Fruit fly (Drosophila melanogaster) whole organism, embryonic: ENCODE results near the gene HP1c.

Experiments
- Awh ChIP-seq: fragments of 200-800 bp; sonication (Bioruptor generic); IDR thresholded peaks from 2 replicates; pipeline ENCODE4, ENCODE4 v1.3.6; 2022; ENCODE audit warnings: missing biosample characterization, missing genetic modification characterization
- BEAF-32 ChIP-seq: fragments of 200-800 bp; sonication (Bioruptor generic); optimal IDR thresholded peaks from 3 replicates; lab custom pipeline; 2017; ENCODE audit warnings: missing biosample characterization, missing genetic modification characterization, mild to moderate bottlenecking, moderate library complexity, missing genetic modification reagents
- CG10431 ChIP-seq: fragments of 200-800 bp; sonication (Bioruptor generic); optimal IDR thresholded peaks from 3 replicates; lab custom pipeline; 2018; ENCODE audit warnings: missing biosample characterization, mild to moderate bottlenecking, missing genetic modification characterization
- CG10959 ChIP-seq: fragments of 200-800 bp; sonication (Bioruptor generic); IDR thresholded peaks from 2 replicates; pipeline ENCODE4 v1.3.6; 2022; ENCODE audit warnings: missing biosample characterization, missing genetic modification characterization
- CG11085 ChIP-seq: fragments of 200-800 bp; sonication (Bioruptor generic); IDR thresholded peaks from 2 replicates; pipeline ENCODE4 v1.3.6; 2022; ENCODE audit warnings: missing biosample characterization, missing genetic modification characterization
- CG11456 ChIP-seq: fragments of 200-800 bp; sonication (Bioruptor generic); IDR thresholded peaks from 3 replicates; pipeline ENCODE4 v1.3.6; 2022; ENCODE audit warnings: missing biosample characterization, missing genetic modification characterization
- CG12659 ChIP-seq: fragments of 200-800 bp; sonication (Bioruptor generic); optimal IDR thresholded peaks from 3 replicates; lab custom pipeline; 2017; ENCODE audit warnings: mild to moderate bottlenecking, missing biosample characterization, missing genetic modification reagents, missing genetic modification characterization
- CG14014 ChIP-seq: fragments of 200-800 bp; sonication (Bioruptor generic); IDR thresholded peaks from 2 replicates; pipeline ENCODE4 v1.3.6; 2022; ENCODE audit warnings: missing biosample characterization, missing genetic modification characterization
- CG14441 ChIP-seq: fragments of 200-800 bp; sonication (Bioruptor generic); IDR thresholded peaks from 2 replicates; pipeline ENCODE4 v1.3.6; 2022; ENCODE audit warnings: missing biosample characterization, missing genetic modification characterization
- CG14965 ChIP-seq: fragments of 200-800 bp; sonication (Bioruptor generic); optimal IDR thresholded peaks from 2 replicates; lab custom pipeline; 2016; ENCODE audit warnings: missing biosample characterization, missing genetic modification characterization, borderline replicate concordance
- CG17385 ChIP-seq: fragments of 200-800 bp; sonication (Bioruptor generic); optimal IDR thresholded peaks from 3 replicates; lab custom pipeline; 2018; ENCODE audit warnings: missing biosample characterization, mild to moderate bottlenecking, missing genetic modification characterization
- CG17568 ChIP-seq: fragments of 200-800 bp; sonication (Bioruptor generic); optimal IDR thresholded peaks from 2 replicates; lab custom pipeline; 2018; ENCODE audit warnings: missing biosample characterization, mild to moderate bottlenecking, missing genetic modification characterization, moderate library complexity
- CG17802 ChIP-seq: fragments of 200-800 bp; sonication (Bioruptor generic); optimal IDR thresholded peaks from 2 replicates; lab custom pipeline; 2018; ENCODE audit warnings: missing biosample characterization, mild to moderate bottlenecking, missing genetic modification characterization, moderate library complexity
- CG17829 ChIP-seq: fragments of 200-800 bp; optimal IDR thresholded peaks from 2 replicates; lab custom pipeline; 2019; ENCODE audit warnings: missing biosample characterization, mild to moderate bottlenecking, missing genetic modification characterization, moderate library complexity
- CG18011 ChIP-seq: fragments of 200-800 bp; sonication (Bioruptor generic); optimal IDR thresholded peaks from 2 replicates; lab custom pipeline; 2017; ENCODE audit warnings: missing biosample characterization, missing genetic modification characterization, mild to moderate bottlenecking, moderate library complexity, missing genotype
- CG32767 ChIP-seq: fragments of 200-800 bp; sonication (Bioruptor generic); IDR thresholded peaks from 2 replicates; pipeline ENCODE4 v1.3.6; 2022; ENCODE audit warnings: missing biosample characterization, missing genetic modification characterization
- CG34376 ChIP-seq: fragments of 200-800 bp; sonication (Bioruptor generic); optimal IDR thresholded peaks from 2 replicates; lab custom pipeline; 2018; ENCODE audit warnings: missing biosample characterization, mild to moderate bottlenecking, missing genetic modification characterization
- CG3838 ChIP-seq: fragments of 200-800 bp; sonication (Bioruptor generic); optimal IDR thresholded peaks from 3 replicates; lab custom pipeline; 2016; ENCODE audit warnings: missing biosample characterization, missing genetic modification characterization
- CG43689 ChIP-seq: fragments of 200-800 bp; sonication (Bioruptor generic); IDR thresholded peaks from 2 replicates; pipeline ENCODE4 v1.3.6; 2022; ENCODE audit warnings: missing biosample characterization, missing genetic modification characterization
- CG4820 ChIP-seq: fragments of 200-800 bp; sonication (Bioruptor generic); optimal IDR thresholded peaks from 3 replicates; lab custom pipeline; 2016; ENCODE audit warnings: missing biosample characterization, missing genetic modification characterization
- CG5953 ChIP-seq: fragments of 200-800 bp; sonication (Bioruptor generic); IDR thresholded peaks from 2 replicates; pipeline ENCODE4 v1.3.6; 2022; ENCODE audit warnings: missing biosample characterization, missing genetic modification characterization
- CG7556 ChIP-seq: fragments of 200-800 bp; sonication (Bioruptor generic); optimal IDR thresholded peaks from 2 replicates; lab custom pipeline; 2017; ENCODE audit warnings: missing biosample characterization, mild to moderate bottlenecking, missing genetic modification characterization
- CG8388 ChIP-seq: fragments of 200-800 bp; sonication (Bioruptor generic); optimal IDR thresholded peaks from 2 replicates; lab custom pipeline; 2019; ENCODE audit warnings: missing biosample characterization, mild to moderate bottlenecking, missing genetic modification characterization, moderate library complexity
- CG9727 ChIP-seq: fragments of 200-800 bp; sonication (Bioruptor generic); optimal IDR thresholded peaks from 3 replicates; lab custom pipeline; 2017; ENCODE audit warnings: missing biosample characterization, mild to moderate bottlenecking, missing genetic modification characterization
- CG9932 ChIP-seq: fragments of 200-800 bp; sonication (Bioruptor generic); IDR thresholded peaks from 2 replicates; pipeline ENCODE4 v1.3.6; 2022; ENCODE audit warnings: missing biosample characterization, missing genetic modification characterization
- Deaf1 ChIP-seq: fragments of 200-800 bp; optimal IDR thresholded peaks from 3 replicates; lab custom pipeline; 2019; ENCODE audit warnings: missing biosample characterization, mild to moderate bottlenecking, missing genetic modification characterization, moderate library complexity
- GATAe ChIP-seq: fragments of 200-800 bp; sonication (Bioruptor generic); conservative IDR thresholded peaks from 2 replicates; pipeline ENCODE4 v1.3.6; 2022; ENCODE audit warnings: missing biosample characterization, missing genetic modification characterization
- MESR4 ChIP-seq: fragments of 200-800 bp; sonication (Bioruptor generic); optimal IDR thresholded peaks from 2 replicates; lab custom pipeline; 2018; ENCODE audit warnings: missing biosample characterization, mild to moderate bottlenecking, missing genetic modification characterization, moderate library complexity
- Oli ChIP-seq: fragments of 200-800 bp; sonication (Bioruptor generic); optimal IDR thresholded peaks from 2 replicates; lab custom pipeline; 2018; ENCODE audit warnings: missing biosample characterization, mild to moderate bottlenecking, missing genetic modification characterization, moderate library complexity
- Opbp ChIP-seq: fragments of 200-800 bp; sonication (Bioruptor generic); IDR thresholded peaks from 3 replicates; pipeline ENCODE4 v1.3.6; 2022; ENCODE audit warnings: missing biosample characterization, missing genetic modification characterization; ENCODE audit not compliant: partially characterized antibody
- ac ChIP-seq: fragments of 200-800 bp; sonication (Bioruptor generic); optimal IDR thresholded peaks from 3 replicates; lab custom pipeline; 2017; ENCODE audit warnings: missing biosample characterization, mild to moderate bottlenecking, missing genetic modification characterization
- aop ChIP-seq: fragments of 200-800 bp; sonication (Bioruptor generic); IDR thresholded peaks from 2 replicates; pipeline ENCODE4 v1.3.6; 2022; ENCODE audit warnings: missing biosample characterization, missing genetic modification characterization
- ase ChIP-seq: fragments of 200-800 bp; sonication (Bioruptor generic); IDR thresholded peaks from 3 replicates; pipeline ENCODE4 v1.3.6; 2022; ENCODE audit warnings: missing biosample characterization, missing genetic modification characterization
- br ChIP-seq: fragments of >200 bp; optimal IDR thresholded peaks from 2 replicates; lab custom pipeline; 2017
- cg ChIP-seq: fragments of 200-800 bp; sonication (Bioruptor generic); optimal IDR thresholded peaks from 3 replicates; lab custom pipeline; 2019; ENCODE audit warnings: missing biosample characterization, mild to moderate bottlenecking, missing genetic modification characterization, moderate library complexity
- chinmo ChIP-seq: fragments of 200-800 bp; sonication (Bioruptor generic); IDR thresholded peaks from 4 replicates; pipeline ENCODE4 v1.3.6; 2022; ENCODE audit warnings: missing biosample characterization, missing genetic modification characterization; ENCODE audit not compliant: partially characterized antibody
- chn ChIP-seq: fragments of 200-800 bp; sonication (Bioruptor generic); optimal IDR thresholded peaks from 2 replicates; lab custom pipeline; 2016; ENCODE audit warnings: missing biosample characterization, missing genetic modification characterization
- emc ChIP-seq: fragments of 200-800 bp; sonication (Bioruptor generic); optimal IDR thresholded peaks from 2 replicates; lab custom pipeline; 2016; ENCODE audit warnings: missing biosample characterization, missing genetic modification characterization
- ems ChIP-seq: fragments of 200-800 bp; sonication (Bioruptor generic); optimal IDR thresholded peaks from 3 replicates; lab custom pipeline; 2016; ENCODE audit warnings: missing biosample characterization, missing genetic modification characterization
- gfzf ChIP-seq: fragments of 200-800 bp; sonication (Bioruptor generic); optimal IDR thresholded peaks from 2 replicates; lab custom pipeline; 2016; ENCODE audit warnings: missing biosample characterization, mild to moderate bottlenecking, missing genetic modification characterization, moderate library complexity
- gro ChIP-seq: fragments of 200-800 bp; sonication (Bioruptor generic); optimal IDR thresholded peaks from 2 replicates; lab custom pipeline; 2016; ENCODE audit warnings: missing biosample characterization, missing genetic modification characterization
- h ChIP-seq: fragments of >200 bp; optimal IDR thresholded peaks from 2 replicates; lab custom pipeline; 2017
- ind ChIP-seq: fragments of 200-800 bp; sonication (Bioruptor generic); optimal IDR thresholded peaks from 3 replicates; lab custom pipeline; 2016; ENCODE audit warnings: missing biosample characterization, missing genetic modification characterization
- jumu ChIP-seq: fragments of 200-800 bp; sonication (Bioruptor generic); optimal IDR thresholded peaks from 3 replicates; lab custom pipeline; 2016; ENCODE audit warnings: missing biosample characterization, missing genetic modification characterization
- kah ChIP-seq: fragments of 200-800 bp; sonication (Bioruptor generic); optimal IDR thresholded peaks from 2 replicates; lab custom pipeline; 2018; ENCODE audit warnings: missing biosample characterization, mild to moderate bottlenecking, missing genetic modification characterization
- klu ChIP-seq: fragments of 200-800 bp; sonication (Bioruptor generic); IDR thresholded peaks from 2 replicates; pipeline ENCODE4 v1.3.6; 2022; ENCODE audit warnings: missing biosample characterization, missing genetic modification characterization
- odd ChIP-seq: fragments of 200-800 bp; sonication (Bioruptor generic); optimal IDR thresholded peaks from 2 replicates; lab custom pipeline; 2017; ENCODE audit warnings: missing biosample characterization, mild to moderate bottlenecking, missing genetic modification characterization
- psq ChIP-seq: fragments of 200-800 bp; sonication (Bioruptor generic); optimal IDR thresholded peaks from 2 replicates; lab custom pipeline; 2017; ENCODE audit warnings: missing biosample characterization, missing genetic modification characterization
- pzg ChIP-seq: fragments of 200-800 bp; sonication (Bioruptor generic); optimal IDR thresholded peaks from 3 replicates; lab custom pipeline; 2018; ENCODE audit warnings: missing biosample characterization, mild to moderate bottlenecking, missing genetic modification characterization, moderate library complexity
- sd ChIP-seq: fragments of 200-800 bp; sonication (Bioruptor generic); optimal IDR thresholded peaks from 3 replicates; lab custom pipeline; 2018; ENCODE audit warnings: missing biosample characterization, mild to moderate bottlenecking, missing genetic modification characterization, moderate library complexity
- ssp ChIP-seq: fragments of 200-800 bp; sonication (Bioruptor generic); IDR thresholded peaks from 2 replicates; pipeline ENCODE4 v1.3.6; 2022; ENCODE audit warnings: missing biosample characterization, missing genetic modification characterization
- z ChIP-seq: fragments of 200-800 bp; sonication (Bioruptor generic); IDR thresholded peaks from 3 replicates; pipeline ENCODE4 v1.3.6; 2022; ENCODE audit warnings: missing biosample characterization, missing genetic modification characterization

HP1c gene

DNA sequence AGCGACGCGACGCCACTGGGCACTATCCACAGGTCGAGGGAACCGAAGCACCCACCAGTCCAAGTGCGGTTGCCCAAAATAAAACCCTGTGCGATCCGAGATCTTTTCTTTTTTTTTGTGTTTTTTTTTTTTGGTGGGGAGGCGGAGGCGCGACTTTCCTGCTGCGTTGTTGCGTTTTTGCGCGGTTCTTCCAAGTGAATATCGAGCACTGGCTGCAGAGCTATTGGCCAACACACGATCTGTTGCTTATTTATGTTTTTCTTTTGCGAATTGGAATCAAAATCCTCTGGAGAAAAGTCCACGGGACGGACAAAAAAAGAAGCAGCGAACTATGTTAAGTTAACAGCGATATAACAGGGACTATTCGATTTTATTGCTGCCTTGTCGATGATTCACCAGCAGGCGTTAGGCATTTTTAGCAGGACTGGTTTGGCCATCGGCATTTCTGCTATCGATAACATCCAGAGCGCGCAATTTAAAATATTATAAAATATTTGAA lies 24.6 kb upstream of the HP1c start, which contains the start of gene wge (continued):
- TF ChIP-seq CG7556 (GFP tag; lab: Kevin White, UChicago) (no peak), pzg (GFP tag; lab: Kevin White, UChicago) (peak; percentile 70), kah (GFP tag; lab: Kevin White, UChicago) (no peak), CG14965 (GFP tag; lab: Kevin White, UChicago) (no peak), CG43689 (GFP tag; lab: Robert Waterston, UW) (no peak), GATAe (GFP tag; lab: Robert Waterston, UW) (no peak), jumu (no peak), CG11085 (GFP tag; lab: Robert Waterston, UW) (no peak), Awh (GFP tag; lab: Robert Waterston, UW) (no peak), BEAF-32 (peak; percentile 68), klu (GFP tag; lab: Robert Waterston, UW) (no peak), CG14014 (GFP tag; lab: Robert Waterston, UW) (no peak), CG17385 (GFP tag; lab: Kevin White, UChicago) (peak; percentile 56), CG17568 (GFP tag; lab: Kevin White, UChicago) (no peak), CG10959 (GFP tag; lab: Robert Waterston, UW) (no peak), CG14441 (no peak), sd (tag; lab: Kevin White, UChicago) (peak; percentile 69), CG32767 (no peak), MESR4 (peak; percentile 74), CG18011 (GFP tag; lab: Kevin White, UChicago) (no peak), chinmo (GFP tag; lab: Robert Waterston, UW) (peak; percentile 71; the same call in 1 of the 4 replicates), CG9932 (GFP tag; lab: Robert Waterston, UW) (no peak), CG8388 (GFP tag; lab: Kevin White, UChicago) (no peak), CG10431 (GFP tag; lab: Kevin White, UChicago) (no peak), CG11456 (GFP tag; lab: Robert Waterston, UW) (no peak), CG5953 (GFP tag; lab: Robert Waterston, UW) (no peak), chn (no peak), z (GFP tag; lab: Robert Waterston, UW) (no peak), aop (no peak), Deaf1 (tag; lab: Kevin White, UChicago) (no peak), br (lab: Kevin White, UChicago) (no peak), psq (no peak), ind (no peak), CG17829 (tag; lab: Kevin White, UChicago) (peak; percentile 25), ems (GFP tag; lab: Kevin White, UChicago) (no peak), ac (GFP tag; lab: Kevin White, UChicago) (no peak), Opbp (GFP tag; lab: Robert Waterston, UW) (peak; percentile 58; the same call in 1 of the 3 replicates), h (lab: Kevin White, UChicago) (no peak), Oli (tag; lab: Kevin White, UChicago) (no peak), gro (GFP tag; lab: Kevin White, UChicago) (no peak), CG12659 (GFP tag; lab: Kevin White, UChicago) (peak; percentile 30), ase (no peak), emc (GFP tag; lab: Kevin White, UChicago) (no peak), cg (GFP tag; lab: Kevin White, UChicago) (peak; percentile 57), ssp (GFP tag; lab: Robert Waterston, UW) (no peak), CG34376 (no peak), CG3838 (no peak), odd (GFP tag; lab: Kevin White, UChicago) (no peak), gfzf (GFP tag; lab: Kevin White, UChicago) (peak; percentile 75), CG4820 (GFP tag; lab: Kevin White, UChicago) (no peak), CG9727 (GFP tag; lab: Kevin White, UChicago) (no peak), CG17802 (tag; lab: Kevin White, UChicago) (no peak)
